Worm (Caenorhabditis elegans): Measurements from ENCODE around the gene rnr-2.

- no peak for TF ChIP-seq pqm-1 (tag; optimal IDR thresholded peaks at IDR 0.05)
- TF ChIP-seq nhr-77 (tag; optimal IDR thresholded peaks at IDR 0.05) = no peak
- no peak for TF ChIP-seq pha-4 (tag; optimal IDR thresholded peaks at IDR 0.05)
- no peak for TF ChIP-seq snpc-4 (tag; optimal IDR thresholded peaks at IDR 0.05)
- TF ChIP-seq egl-27 (tag; optimal IDR thresholded peaks at IDR 0.05) = no peak
- no peak for TF ChIP-seq elt-2 (tag; optimal IDR thresholded peaks at IDR 0.05)
- TF ChIP-seq ama-1 (optimal IDR thresholded peaks at IDR 0.05) = no peak
- TF ChIP-seq aly-2 (tag; optimal IDR thresholded peaks at IDR 0.05) = no peak
- no peak for TF ChIP-seq ZK546.5 (tag; optimal IDR thresholded peaks at IDR 0.05)
- no peak for TF ChIP-seq mdl-1 (tag; optimal IDR thresholded peaks at IDR 0.05)
- no peak for TF ChIP-seq unc-62 (GFP tag; optimal IDR thresholded peaks at IDR 0.05)
- no peak for TF ChIP-seq ztf-11 (tag; optimal IDR thresholded peaks at IDR 0.05)
Observed at ce11 chrIII:4098107-4098620, 3.4 kb upstream of the rnr-2 start, which contains the start of gene rei-1.

Data from whole organism, L3 larva.